Fruit fly (Drosophila melanogaster) whole organism, embryonic: ENCODE measurements around the gene p115.

Experiments used
- Asciz ChIP-seq: fragments of 200-800 bp; sonication (Bioruptor generic); optimal IDR thresholded peaks from 2 replicates; lab custom pipeline; 2017; ENCODE audit warnings: missing biosample characterization, mild to moderate bottlenecking, missing genetic modification characterization, missing genetic modification reagents
- CG10431 ChIP-seq: fragments of 200-800 bp; sonication (Bioruptor generic); optimal IDR thresholded peaks from 3 replicates; lab custom pipeline; 2018; ENCODE audit warnings: missing biosample characterization, mild to moderate bottlenecking, missing genetic modification characterization
- CG10654 ChIP-seq: fragments of 200-800 bp; sonication (Bioruptor generic); optimal IDR thresholded peaks from 2 replicates; lab custom pipeline; 2016; ENCODE audit warnings: missing biosample characterization, missing genetic modification characterization
- CG11456 ChIP-seq: fragments of 200-800 bp; sonication (Bioruptor generic); IDR thresholded peaks from 3 replicates; pipeline ENCODE4 v1.3.6; 2022; ENCODE audit warnings: missing biosample characterization, missing genetic modification characterization
- CG11696 ChIP-seq: fragments of 200-800 bp; sonication (Bioruptor generic); IDR thresholded peaks from 2 replicates; pipeline ENCODE4 v1.3.6; 2022; ENCODE audit warnings: missing biosample characterization, missing genetic modification characterization
- CG12744 ChIP-seq: fragments of 200-800 bp; sonication (Bioruptor generic); optimal IDR thresholded peaks from 2 replicates; lab custom pipeline; 2016; ENCODE audit warnings: missing biosample characterization, missing genetic modification characterization
- CG13424 ChIP-seq: fragments of 200-800 bp; sonication (Bioruptor generic); optimal IDR thresholded peaks from 2 replicates; lab custom pipeline; 2019; ENCODE audit warnings: missing biosample characterization, mild to moderate bottlenecking, missing genetic modification characterization, moderate library complexity
- CG14050 ChIP-seq: fragments of 200-800 bp; sonication (Bioruptor generic); IDR thresholded peaks from 3 replicates; pipeline ENCODE4 v1.3.6; 2022; ENCODE audit warnings: missing biosample characterization, missing genetic modification characterization
- CG16813 ChIP-seq: fragments of 200-800 bp; sonication (Bioruptor generic); IDR thresholded peaks from 3 replicates; pipeline ENCODE4 v1.3.6; 2022; ENCODE audit warnings: missing biosample characterization, missing genetic modification characterization; ENCODE audit not compliant: partially characterized antibody
- CG17385 ChIP-seq: fragments of 200-800 bp; sonication (Bioruptor generic); optimal IDR thresholded peaks from 3 replicates; lab custom pipeline; 2018; ENCODE audit warnings: missing biosample characterization, mild to moderate bottlenecking, missing genetic modification characterization
- CG2712 ChIP-seq: fragments of 200-800 bp; optimal IDR thresholded peaks from 3 replicates; lab custom pipeline; 2019; ENCODE audit warnings: missing biosample characterization, mild to moderate bottlenecking, missing genetic modification characterization, moderate library complexity
- CG31388 ChIP-seq: fragments of 200-800 bp; sonication (Bioruptor generic); optimal IDR thresholded peaks from 2 replicates; lab custom pipeline; 2016; ENCODE audit warnings: missing biosample characterization, missing genetic modification characterization
- CG33213 ChIP-seq: fragments of 200-800 bp; sonication (Bioruptor generic); optimal IDR thresholded peaks from 3 replicates; lab custom pipeline; 2016; ENCODE audit warnings: missing biosample characterization, missing genetic modification characterization
- CG3407 ChIP-seq: fragments of 200-800 bp; sonication (Bioruptor generic); optimal IDR thresholded peaks from 2 replicates; lab custom pipeline; 2018; ENCODE audit warnings: missing biosample characterization, mild to moderate bottlenecking, missing genetic modification characterization
- CG34376 ChIP-seq: fragments of 200-800 bp; sonication (Bioruptor generic); optimal IDR thresholded peaks from 2 replicates; lab custom pipeline; 2018; ENCODE audit warnings: missing biosample characterization, mild to moderate bottlenecking, missing genetic modification characterization
- CG6654 ChIP-seq: fragments of 200-800 bp; sonication (Bioruptor generic); optimal IDR thresholded peaks from 2 replicates; lab custom pipeline; 2017; ENCODE audit warnings: missing biosample characterization, mild to moderate bottlenecking, missing genetic modification characterization
- CG7556 ChIP-seq: fragments of 200-800 bp; sonication (Bioruptor generic); optimal IDR thresholded peaks from 2 replicates; lab custom pipeline; 2017; ENCODE audit warnings: missing biosample characterization, mild to moderate bottlenecking, missing genetic modification characterization
- CG9609 ChIP-seq: fragments of 200-800 bp; sonication (Bioruptor generic); optimal IDR thresholded peaks from 3 replicates; lab custom pipeline; 2016; ENCODE audit warnings: missing biosample characterization, missing genetic modification characterization
- CHES-1-like ChIP-seq: fragments of 200-800 bp; sonication (Bioruptor generic); optimal IDR thresholded peaks from 2 replicates; lab custom pipeline; 2016; ENCODE audit warnings: missing biosample characterization, missing genetic modification characterization
- D19B ChIP-seq: fragments of 200-800 bp; sonication (Bioruptor generic); optimal IDR thresholded peaks from 2 replicates; lab custom pipeline; 2017; ENCODE audit warnings: missing biosample characterization, mild to moderate bottlenecking, missing genetic modification characterization
- Fer2 ChIP-seq: fragments of 200-800 bp; sonication (Bioruptor generic); optimal IDR thresholded peaks from 2 replicates; lab custom pipeline; 2018; ENCODE audit warnings: missing biosample characterization, mild to moderate bottlenecking, missing genetic modification characterization, moderate library complexity
- HLH54F ChIP-seq: fragments of 200-800 bp; sonication (Bioruptor generic); optimal IDR thresholded peaks from 3 replicates; lab custom pipeline; 2016; ENCODE audit warnings: missing biosample characterization, missing genetic modification characterization
- Mrtf ChIP-seq: fragments of 200-800 bp; sonication (Bioruptor generic); IDR thresholded peaks from 3 replicates; pipeline ENCODE4 v1.3.6; 2022; ENCODE audit warnings: missing biosample characterization, missing genetic modification characterization
- NC2β ChIP-seq: fragments of 200-800 bp; sonication (Bioruptor generic); optimal IDR thresholded peaks from 2 replicates; lab custom pipeline; 2016; ENCODE audit warnings: missing biosample characterization, missing genetic modification characterization
- Scr ChIP-seq: fragments of 200-800 bp; sonication (Bioruptor generic); IDR thresholded peaks from 2 replicates; pipeline ENCODE4 v1.3.6; 2022; ENCODE audit warnings: missing biosample characterization, missing genetic modification characterization; ENCODE audit not compliant: partially characterized antibody
- Sry-β ChIP-seq: fragments of 200-800 bp; sonication (Bioruptor generic); optimal IDR thresholded peaks from 2 replicates; lab custom pipeline; 2018; ENCODE audit warnings: missing biosample characterization, mild to moderate bottlenecking, missing genetic modification characterization, moderate library complexity
- Vsx1 ChIP-seq: fragments of 200-800 bp; sonication (Bioruptor generic); optimal IDR thresholded peaks from 2 replicates; lab custom pipeline; 2017; ENCODE audit warnings: missing biosample characterization, mild to moderate bottlenecking, missing genetic modification characterization, missing genetic modification reagents
- Xbp1 ChIP-seq: fragments of 200-800 bp; sonication (Bioruptor generic); optimal IDR thresholded peaks from 3 replicates; lab custom pipeline; 2016; ENCODE audit warnings: missing biosample characterization, mild to moderate bottlenecking, missing genetic modification characterization
- ab ChIP-seq: fragments of 200-800 bp; sonication (Bioruptor generic); optimal IDR thresholded peaks from 2 replicates; lab custom pipeline; 2016; ENCODE audit warnings: missing biosample characterization, missing genetic modification characterization
- ase ChIP-seq: fragments of 200-800 bp; sonication (Bioruptor generic); IDR thresholded peaks from 3 replicates; pipeline ENCODE4 v1.3.6; 2022; ENCODE audit warnings: missing biosample characterization, missing genetic modification characterization
- ato ChIP-seq: fragments of 200-800 bp; sonication (Bioruptor generic); IDR thresholded peaks from 2 replicates; pipeline ENCODE4 v1.3.6; 2022; ENCODE audit warnings: missing biosample characterization, missing genetic modification characterization; ENCODE audit not compliant: partially characterized antibody
- bbx ChIP-seq: fragments of 200-800 bp; sonication (Bioruptor generic); IDR thresholded peaks from 2 replicates; pipeline ENCODE4 v1.3.6; 2022; ENCODE audit warnings: missing biosample characterization, missing genetic modification characterization; ENCODE audit not compliant: partially characterized antibody
- crp ChIP-seq, 2 experiments: fragments of 200-800 bp; sonication (Bioruptor generic); optimal IDR thresholded peaks; 2 replicates in 1 of 2; 3 replicates in 1 of 2; lab custom pipeline; 2017; ENCODE audit warnings: missing biosample characterization in 2 of 2, missing genetic modification characterization in 2 of 2, mild to moderate bottlenecking in 1 of 2, moderate library complexity in 1 of 2
- dmrt99B ChIP-seq: fragments of 200-800 bp; sonication (Bioruptor generic); optimal IDR thresholded peaks from 2 replicates; lab custom pipeline; 2018; ENCODE audit warnings: missing biosample characterization, mild to moderate bottlenecking, missing genetic modification characterization, moderate library complexity
- fd96Cb ChIP-seq: fragments of 200-800 bp; sonication (Bioruptor generic); optimal IDR thresholded peaks from 2 replicates; lab custom pipeline; 2018; ENCODE audit warnings: missing biosample characterization, mild to moderate bottlenecking, missing genetic modification characterization, moderate library complexity
- gcm2 ChIP-seq: fragments of 200-800 bp; sonication (Bioruptor generic); optimal IDR thresholded peaks from 2 replicates; lab custom pipeline; 2016; ENCODE audit warnings: missing biosample characterization, missing genetic modification characterization
- hb ChIP-seq: fragments of 200-800 bp; sonication (Bioruptor generic); IDR thresholded peaks from 3 replicates; pipeline ENCODE4 v1.3.6; 2022; ENCODE audit warnings: missing biosample characterization, missing genetic modification characterization; ENCODE audit not compliant: partially characterized antibody
- pfk ChIP-seq: fragments of 200-800 bp; sonication (Bioruptor generic); optimal IDR thresholded peaks from 2 replicates; lab custom pipeline; 2018; ENCODE audit warnings: missing biosample characterization, mild to moderate bottlenecking, missing genetic modification characterization, moderate library complexity
- pho ChIP-seq: fragments of 200-800 bp; sonication (Bioruptor generic); optimal IDR thresholded peaks from 2 replicates; lab custom pipeline; 2016; ENCODE audit warnings: missing biosample characterization, missing genetic modification characterization
- pros ChIP-seq: fragments of 200-800 bp; sonication (Bioruptor generic); optimal IDR thresholded peaks from 3 replicates; lab custom pipeline; 2019; ENCODE audit warnings: missing biosample characterization, mild to moderate bottlenecking, missing genetic modification characterization, moderate library complexity
- pzg ChIP-seq: fragments of 200-800 bp; sonication (Bioruptor generic); optimal IDR thresholded peaks from 3 replicates; lab custom pipeline; 2018; ENCODE audit warnings: missing biosample characterization, mild to moderate bottlenecking, missing genetic modification characterization, moderate library complexity
- rib ChIP-seq: fragments of 200-800 bp; sonication (Bioruptor generic); IDR thresholded peaks from 2 replicates; pipeline ENCODE4 v1.3.6; 2022; ENCODE audit warnings: missing biosample characterization, missing genetic modification characterization
- salm ChIP-seq: fragments of 200-800 bp; sonication (Bioruptor generic); optimal IDR thresholded peaks from 2 replicates; lab custom pipeline; 2018; ENCODE audit warnings: missing biosample characterization, mild to moderate bottlenecking, missing genetic modification characterization
- seq ChIP-seq: fragments of 200-800 bp; sonication (Bioruptor generic); IDR thresholded peaks from 2 replicates; pipeline ENCODE4 v1.3.6; 2022; ENCODE audit warnings: missing biosample characterization, missing genetic modification characterization
- sr ChIP-seq: fragments of 200-800 bp; sonication (Bioruptor generic); IDR thresholded peaks from 3 replicates; pipeline ENCODE4 v1.3.6; 2022; ENCODE audit warnings: missing biosample characterization, missing genetic modification characterization
- tin ChIP-seq: fragments of 200-800 bp; sonication (Bioruptor generic); optimal IDR thresholded peaks from 3 replicates; lab custom pipeline; 2016; ENCODE audit warnings: missing biosample characterization, missing genetic modification characterization
- trem ChIP-seq: fragments of 200-800 bp; optimal IDR thresholded peaks from 3 replicates; lab custom pipeline; 2019; ENCODE audit warnings: missing biosample characterization, mild to moderate bottlenecking, missing genetic modification characterization, moderate library complexity
- unpg ChIP-seq: fragments of 200-800 bp; sonication (Bioruptor generic); optimal IDR thresholded peaks from 3 replicates; lab custom pipeline; 2018; ENCODE audit warnings: missing biosample characterization, mild to moderate bottlenecking, missing genetic modification characterization, moderate library complexity
- wor ChIP-seq: fragments of 200-800 bp; sonication (Bioruptor generic); IDR thresholded peaks from 2 replicates; pipeline ENCODE4 v1.3.6; 2022; ENCODE audit warnings: missing biosample characterization, missing genetic modification characterization

Gene p115

DNA sequence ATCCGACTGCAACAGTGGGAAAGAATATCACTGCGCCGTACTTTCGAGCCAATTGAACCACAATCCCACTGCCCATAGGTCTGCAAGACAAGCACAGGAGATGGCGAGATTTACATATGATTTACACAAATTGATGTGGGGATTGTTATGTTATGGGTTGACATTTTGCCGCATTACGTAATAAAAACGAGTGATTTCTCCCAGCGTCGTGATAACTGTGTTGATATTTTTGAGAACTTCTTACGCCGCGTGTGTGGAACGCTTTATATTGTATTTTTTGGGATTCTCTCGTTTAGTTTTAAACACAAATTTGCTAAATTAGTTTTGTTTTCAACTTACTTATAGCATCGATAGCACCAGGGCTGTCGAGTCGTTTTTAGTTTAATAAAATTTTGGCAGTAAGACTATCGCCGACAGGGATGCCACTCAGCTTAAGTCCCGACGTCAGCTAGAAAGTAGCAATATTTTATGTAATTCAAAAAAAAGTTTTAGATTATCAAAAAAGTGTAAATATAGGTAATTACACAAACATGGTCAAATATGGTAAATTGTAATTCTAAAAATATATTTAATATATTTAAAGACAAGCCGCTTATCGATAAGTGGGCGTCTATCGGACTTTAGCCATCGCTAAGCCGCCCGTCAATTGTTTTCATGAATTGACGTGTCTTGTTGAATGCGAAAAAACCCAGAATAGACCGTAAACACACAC, at the start of gene p115, which contains the start of the genes CG45089 and ND-MNLL (continued):
- TF ChIP-seq CG16813: peak; percentile 58
- no peak for TF ChIP-seq CG11696 (GFP tag; lab: Robert Waterston, UW)
- no peak for TF ChIP-seq Mrtf (GFP tag; lab: Robert Waterston, UW)
- TF ChIP-seq ab (GFP tag; lab: Kevin White, UChicago): no peak
- TF ChIP-seq NC2β (GFP tag; lab: Kevin White, UChicago): peak; percentile 12
- TF ChIP-seq salm (tag; lab: Kevin White, UChicago): no peak
- no peak for TF ChIP-seq CG6654 (GFP tag; lab: Kevin White, UChicago)
- no peak for TF ChIP-seq ase
- TF ChIP-seq dmrt99B (tag; lab: Kevin White, UChicago): peak; percentile 36
- no peak for TF ChIP-seq pfk
- peak; percentile 80 for TF ChIP-seq Xbp1
- TF ChIP-seq tin (GFP tag; lab: Kevin White, UChicago): peak; percentile 57
- TF ChIP-seq wor (GFP tag; lab: Robert Waterston, UW): no peak
- TF ChIP-seq CG10431 (GFP tag; lab: Kevin White, UChicago): no peak
- TF ChIP-seq Sry-β (GFP tag; lab: Kevin White, UChicago): peak; percentile 89
- peak; percentile 18 for TF ChIP-seq HLH54F
- no peak for TF ChIP-seq sr (GFP tag; lab: Robert Waterston, UW)
- peak; percentile 14 for TF ChIP-seq CG3407 (GFP tag; lab: Kevin White, UChicago)
- TF ChIP-seq CG9609: peak; percentile 7
- no peak for TF ChIP-seq CG33213 (GFP tag; lab: Kevin White, UChicago)
- peak; percentile 72 for TF ChIP-seq Scr (GFP tag; lab: Robert Waterston, UW)
- peak; percentile 35; the same call in 1 of the 3 replicates for TF ChIP-seq hb (GFP tag; lab: Robert Waterston, UW)
- TF ChIP-seq ato (GFP tag; lab: Robert Waterston, UW): no peak
- TF ChIP-seq pros: no peak
- no peak for TF ChIP-seq gcm2
- peak; percentile 54 for TF ChIP-seq CG10654
- TF ChIP-seq crp (GFP tag; optimal IDR thresholded peaks at IDR 0.05; lab: Kevin White, UChicago): peak in 1 of 2 experiments; percentile 39
- TF ChIP-seq trem (tag; lab: Kevin White, UChicago): peak; percentile 87
- peak; percentile 40 for TF ChIP-seq Fer2 (tag; lab: Kevin White, UChicago)
- TF ChIP-seq CG13424 (tag; lab: Kevin White, UChicago): peak; percentile 72
- no peak for TF ChIP-seq CG14050 (GFP tag; lab: Robert Waterston, UW)
- peak; percentile 6 for TF ChIP-seq CG31388 (GFP tag; lab: Kevin White, UChicago)
- TF ChIP-seq D19B (GFP tag; lab: Kevin White, UChicago): no peak
- TF ChIP-seq CG12744 (GFP tag; lab: Kevin White, UChicago): no peak
- TF ChIP-seq CG7556 (GFP tag; lab: Kevin White, UChicago): peak; percentile 26
- peak; percentile 16; the same call in 1 of the 3 replicates for TF ChIP-seq CG11456 (GFP tag; lab: Robert Waterston, UW)
- peak; percentile 59 for TF ChIP-seq pzg (GFP tag; lab: Kevin White, UChicago)
- TF ChIP-seq seq (GFP tag; lab: Robert Waterston, UW): peak; percentile 31; the same call in 1 of the 2 replicates
- no peak for TF ChIP-seq CHES-1-like (GFP tag; lab: Kevin White, UChicago)
- TF ChIP-seq Vsx1 (GFP tag; lab: Kevin White, UChicago): no peak
- no peak for TF ChIP-seq bbx (GFP tag; lab: Robert Waterston, UW)
- TF ChIP-seq Asciz (GFP tag; lab: Kevin White, UChicago): no peak
- TF ChIP-seq unpg (GFP tag; lab: Kevin White, UChicago): peak; percentile 60
- TF ChIP-seq CG34376 (GFP tag; lab: Kevin White, UChicago): no peak
- TF ChIP-seq pho: peak; percentile 14
- TF ChIP-seq fd96Cb (tag; lab: Kevin White, UChicago): peak; percentile 26
- TF ChIP-seq CG17385 (GFP tag; lab: Kevin White, UChicago): no peak
- TF ChIP-seq CG2712: peak; percentile 81
- TF ChIP-seq rib (GFP tag; lab: Robert Waterston, UW): no peak
